Fruit fly (Drosophila melanogaster): ENCODE data around the gene frc.

- TF ChIP-seq Sin3A (optimal IDR thresholded peaks at IDR 0.05): no peak
- no peak for TF ChIP-seq insv (optimal IDR thresholded peaks at IDR 0.05)
- TF ChIP-seq Myc (optimal IDR thresholded peaks at IDR 0.05): no peak
- TF ChIP-seq h (optimal IDR thresholded peaks at IDR 0.05): no peak
- no peak for TF ChIP-seq psq (optimal IDR thresholded peaks at IDR 0.05)
These were observed 1.9 kb downstream of the frc start for dm6 chr3L:17430957-17431585.
